Worm (Caenorhabditis elegans): ENCODE measurements around the gene smk-1.

The smk-1 gene

DNA sequence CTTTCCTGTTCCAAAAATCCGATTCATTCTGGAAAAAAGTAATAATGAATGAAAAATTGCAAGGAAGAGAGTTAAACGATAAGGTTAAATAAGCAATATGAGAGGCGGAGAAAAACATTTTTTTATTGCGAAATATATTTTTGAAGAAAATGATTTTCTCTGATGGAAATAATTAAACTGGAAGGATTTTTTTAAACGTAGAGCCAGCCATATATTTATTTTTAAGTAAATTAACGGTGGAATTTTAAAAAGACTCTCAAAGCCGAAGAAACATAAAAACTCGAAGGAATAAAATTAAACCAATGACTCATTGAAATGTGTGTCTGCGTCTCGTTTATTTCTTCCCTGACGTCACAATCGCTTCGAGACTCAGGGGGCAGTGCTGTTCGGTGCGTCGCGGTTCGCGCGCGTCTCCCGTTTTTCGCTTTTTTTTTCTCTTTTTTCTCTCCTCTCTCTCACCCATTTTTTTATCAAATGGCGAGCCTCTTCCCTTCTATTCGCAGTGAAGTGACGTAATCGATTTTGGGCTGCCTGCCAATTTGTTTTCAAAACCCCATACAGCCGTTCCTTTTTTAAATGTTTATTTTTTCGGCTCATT is 1.4 kb upstream of the smk-1 start, which contains the start of gene vps-60:
TSS of gene vps-60 (minus strand) at position 30 of the 598 bp plus-strand sequence.
- peak; percentile 61 for TF ChIP-seq blmp-1 (tag; optimal IDR thresholded peaks at IDR 0.05)
- TF ChIP-seq ces-1 (GFP tag; optimal IDR thresholded peaks at IDR 0.05) = peak; percentile 87
- no peak for TF ChIP-seq nhr-76 (tag; optimal IDR thresholded peaks at IDR 0.05)
- peak; percentile 83 for TF ChIP-seq lsy-2 (tag; optimal IDR thresholded peaks at IDR 0.05)
- peak; percentile 58 for TF ChIP-seq unc-120 (tag; optimal IDR thresholded peaks at IDR 0.05; ENCODE audit: poor library complexity, severe bottlenecking)
- TF ChIP-seq nhr-2 (tag; optimal IDR thresholded peaks at IDR 0.05) = no peak
- peak; percentile 17 for TF ChIP-seq M03D4.4 (tag; optimal IDR thresholded peaks at IDR 0.05)
- TF ChIP-seq sem-2 (GFP tag; optimal IDR thresholded peaks at IDR 0.05) = no peak
- no peak for TF ChIP-seq tbx-8 (GFP tag; optimal IDR thresholded peaks at IDR 0.05)
- TF ChIP-seq mab-5 (tag; optimal IDR thresholded peaks at IDR 0.05) = no peak
- peak; percentile 50 for TF ChIP-seq lin-13 (tag; optimal IDR thresholded peaks at IDR 0.05)
- peak; percentile 51 for TF ChIP-seq unc-62 (GFP tag; optimal IDR thresholded peaks at IDR 0.05)
- TF ChIP-seq lin-32 (GFP tag; optimal IDR thresholded peaks at IDR 0.05) = no peak
- no peak for TF ChIP-seq unc-39 (tag; optimal IDR thresholded peaks at IDR 0.05)
- TF ChIP-seq nhr-12 (tag; optimal IDR thresholded peaks at IDR 0.05) = no peak
- TF ChIP-seq elt-1 (tag; optimal IDR thresholded peaks at IDR 0.05; ENCODE audit: borderline replicate concordance, insufficient read depth) = peak; percentile 25
- no peak for TF ChIP-seq ceh-83 (GFP tag; optimal IDR thresholded peaks at IDR 0.05)
- no peak for TF ChIP-seq ham-2 (GFP tag; optimal IDR thresholded peaks at IDR 0.05)
- peak; percentile 73 for TF ChIP-seq nhr-237 (tag; optimal IDR thresholded peaks at IDR 0.05)
- TF ChIP-seq ceh-43 (GFP tag; optimal IDR thresholded peaks at IDR 0.05) = no peak
- no peak for TF ChIP-seq bed-3 (GFP tag; optimal IDR thresholded peaks at IDR 0.05)
- TF ChIP-seq elt-3 (tag; optimal IDR thresholded peaks at IDR 0.05) = no peak
- TF ChIP-seq hlh-1 (tag; optimal IDR thresholded peaks at IDR 0.05) = peak; percentile 61
- peak; percentile 92 for TF ChIP-seq mep-1 (tag; optimal IDR thresholded peaks at IDR 0.05)
- TF ChIP-seq cnd-1 (tag; optimal IDR thresholded peaks at IDR 0.05) = peak; percentile 45
- TF ChIP-seq zip-8 (tag; optimal IDR thresholded peaks at IDR 0.05) = peak; percentile 25
- TF ChIP-seq ceh-39 (tag; optimal IDR thresholded peaks at IDR 0.05) = peak; percentile 83
- TF ChIP-seq sptf-1 (tag; optimal IDR thresholded peaks at IDR 0.05) = no peak
- TF ChIP-seq flh-1 (GFP tag; optimal IDR thresholded peaks at IDR 0.05) = no peak
- TF ChIP-seq snpc-4 (tag; optimal IDR thresholded peaks at IDR 0.05) = no peak
- peak; percentile 87 for TF ChIP-seq pha-4 (tag; optimal IDR thresholded peaks at IDR 0.05)
- no peak for TF ChIP-seq drap-1 (GFP tag; optimal IDR thresholded peaks at IDR 0.05)
- TF ChIP-seq mls-2 (tag; optimal IDR thresholded peaks at IDR 0.05) = peak; percentile 68
- no peak for TF ChIP-seq ztf-11 (tag; optimal IDR thresholded peaks at IDR 0.05)
- TF ChIP-seq nhr-28 (tag; optimal IDR thresholded peaks at IDR 0.05) = no peak

- TF ChIP-seq ham-2 (GFP tag; optimal IDR thresholded peaks at IDR 0.05) = no peak
- TF ChIP-seq snpc-4 (tag; optimal IDR thresholded peaks at IDR 0.05) = no peak
- TF ChIP-seq elt-1 (tag; optimal IDR thresholded peaks at IDR 0.05; ENCODE audit: borderline replicate concordance, insufficient read depth) = no peak
- TF ChIP-seq flh-1 (GFP tag; optimal IDR thresholded peaks at IDR 0.05) = no peak
- TF ChIP-seq lin-32 (GFP tag; optimal IDR thresholded peaks at IDR 0.05) = no peak
- TF ChIP-seq sptf-1 (tag; optimal IDR thresholded peaks at IDR 0.05) = no peak
These were observed 883 bp downstream of the smk-1 start for ce11 chrV:8608483-8608882.

ce11 chrV:8609776-8610529 is 2.4 kb downstream of the smk-1 start:
- TF ChIP-seq ceh-83 (GFP tag; optimal IDR thresholded peaks at IDR 0.05) (no peak), ham-2 (GFP tag; optimal IDR thresholded peaks at IDR 0.05) (peak; percentile 48)

All from whole organism, mixed stage, embryonic.